Worm (Caenorhabditis elegans) whole organism, late embryonic: Measurements from ENCODE around the gene ints-9.

ENCODE experiments used
- ceh-45 ChIP-seq: fragments of 200-800 bp; sonication (Bioruptor generic); IDR thresholded peaks from 2 replicates; pipeline ENCODE4 v1.3.6; 2022; ENCODE audit warnings: missing genetic modification reagents, missing genetic modification characterization, missing compliant biosample characterization
- che-1 ChIP-seq: sonication (generic microtip); optimal IDR thresholded peaks from 2 replicates; lab custom pipeline; 2016; ENCODE audit warnings: mild to moderate bottlenecking, missing genetic modification characterization, missing compliant biosample characterization
- hlh-30 ChIP-seq: sonication (generic microtip); optimal IDR thresholded peaks from 2 replicates; lab custom pipeline; 2017; ENCODE audit warnings: antibody characterized with exemption, missing genetic modification characterization, missing compliant biosample characterization; ENCODE audit not compliant: insufficient read depth
- hlh-8 ChIP-seq: sonication (generic microtip); optimal IDR thresholded peaks from 2 replicates; lab custom pipeline; 2016; ENCODE audit warnings: missing genotype, missing genetic modification characterization, missing compliant biosample characterization
- mec-3 ChIP-seq: sonication (generic microtip); optimal IDR thresholded peaks from 2 replicates; lab custom pipeline; 2016; ENCODE audit warnings: borderline replicate concordance, missing genetic modification characterization, missing compliant biosample characterization
- nhr-11 ChIP-seq: fragments of 150-350 bp; optimal IDR thresholded peaks from 2 replicates; lab custom pipeline; 2014; ENCODE audit warnings: missing biosample characterization, missing genetic modification characterization
- pha-2 ChIP-seq: sonication (generic microtip); optimal IDR thresholded peaks from 2 replicates; lab custom pipeline; 2017; ENCODE audit warnings: mild to moderate bottlenecking, missing genetic modification characterization, missing compliant biosample characterization
- pha-4 ChIP-seq: fragments of 150-350 bp; optimal IDR thresholded peaks from 2 replicates; lab custom pipeline; 2018; ENCODE audit warnings: missing biosample characterization, missing genetic modification reagents, missing genetic modification characterization
- rnt-1 ChIP-seq: sonication (generic microtip); optimal IDR thresholded peaks from 2 replicates; lab custom pipeline; 2016; ENCODE audit warnings: missing genetic modification characterization, missing compliant biosample characterization
- sox-4 ChIP-seq: sonication (generic microtip); optimal IDR thresholded peaks from 2 replicates; lab custom pipeline; 2017; ENCODE audit warnings: mild to moderate bottlenecking, missing genetic modification characterization, inconsistent platforms, missing compliant biosample characterization
- syd-9 ChIP-seq: sonication (generic microtip); optimal IDR thresholded peaks from 2 replicates; lab custom pipeline; 2016; ENCODE audit warnings: mild to moderate bottlenecking, missing genetic modification characterization, moderate library complexity, missing compliant biosample characterization
- tbx-2 ChIP-seq: sonication (generic microtip); optimal IDR thresholded peaks from 2 replicates; lab custom pipeline; 2016; ENCODE audit warnings: missing genetic modification characterization, missing compliant biosample characterization
- unc-3 ChIP-seq, 2 experiments: fragments of 200-800 bp in 1 of 2; sonication (Bioruptor generic) in 1 of 2; sonication (generic microtip) in 1 of 2; conservative IDR thresholded peaks in 1 of 2; optimal IDR thresholded peaks in 1 of 2; 2 replicates each; pipeline versions ENCODE4 v1.3.6 to Lab custom; 2016 to 2022; ENCODE audit warnings: missing compliant biosample characterization in 2 of 2, missing genetic modification characterization in 2 of 2, missing genetic modification reagents in 1 of 2
- ztf-16 ChIP-seq: sonication (generic microtip); optimal IDR thresholded peaks from 2 replicates; lab custom pipeline; 2017; ENCODE audit warnings: missing genetic modification characterization, missing compliant biosample characterization

DNA sequence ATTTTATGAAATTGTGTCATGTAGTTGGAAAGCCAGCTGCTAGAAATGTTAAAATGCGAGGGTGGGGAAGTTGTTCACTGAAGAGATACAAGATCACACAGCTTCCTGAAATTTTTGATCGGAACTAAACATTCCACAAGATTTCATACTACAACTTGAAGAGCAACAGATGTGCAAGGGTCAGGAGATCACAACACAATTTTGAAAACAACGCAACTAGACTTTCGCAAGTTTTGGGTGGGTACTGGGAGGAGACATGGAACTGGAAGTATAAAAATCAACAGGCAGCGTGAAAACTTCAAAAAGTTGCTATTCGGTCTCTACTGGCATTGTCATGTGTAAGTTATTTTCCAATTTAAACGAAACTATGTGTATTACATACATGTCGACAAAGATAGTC, 23.8 kb upstream of the ints-9 start, which contains the start of gene F19F10.3:
- TF ChIP-seq pha-2 (tag; lab: Kevin White, UChicago), result no peak
- no peak for TF ChIP-seq ceh-45
- no peak for TF ChIP-seq sox-4 (tag; lab: Kevin White, UChicago)
- TF ChIP-seq syd-9, result no peak
- no peak for TF ChIP-seq pha-4 (tag; lab: Kevin White, UChicago)
- TF ChIP-seq rnt-1, result no peak
- TF ChIP-seq nhr-11 (tag; lab: Kevin White, UChicago), result no peak
- no peak for TF ChIP-seq che-1 (tag; lab: Kevin White, UChicago)
- TF ChIP-seq hlh-8, result no peak
- no peak for TF ChIP-seq tbx-2 (tag; lab: Kevin White, UChicago)
- no peak for TF ChIP-seq ztf-16 (tag; lab: Kevin White, UChicago)
- no peak for TF ChIP-seq unc-3 (GFP tag; conservative IDR thresholded peaks at IDR 0.05; lab: Robert Waterston, UW)
- TF ChIP-seq unc-3 (tag; optimal IDR thresholded peaks at IDR 0.05; lab: Kevin White, UChicago), result no peak
- no peak for TF ChIP-seq mec-3 (tag; lab: Kevin White, UChicago)
- no peak for TF ChIP-seq hlh-30 (tag; lab: Kevin White, UChicago)
